Worm (Caenorhabditis elegans) whole organism, L2 larva: ENCODE data around the gene ZK632.10.

ENCODE experiments used
- blmp-1 ChIP-seq: sonication (generic microtip); optimal IDR thresholded peaks from 2 replicates; lab custom pipeline; 2017; ENCODE audit warnings: missing genetic modification characterization, mild to moderate bottlenecking, missing compliant biosample characterization, antibody characterized with exemption, moderate library complexity; ENCODE audit not compliant: insufficient read depth
- nhr-6 ChIP-seq: fragments of 150-350 bp; optimal IDR thresholded peaks from 2 replicates; lab custom pipeline; 2014; ENCODE audit warnings: missing biosample characterization, missing genetic modification characterization

DNA sequence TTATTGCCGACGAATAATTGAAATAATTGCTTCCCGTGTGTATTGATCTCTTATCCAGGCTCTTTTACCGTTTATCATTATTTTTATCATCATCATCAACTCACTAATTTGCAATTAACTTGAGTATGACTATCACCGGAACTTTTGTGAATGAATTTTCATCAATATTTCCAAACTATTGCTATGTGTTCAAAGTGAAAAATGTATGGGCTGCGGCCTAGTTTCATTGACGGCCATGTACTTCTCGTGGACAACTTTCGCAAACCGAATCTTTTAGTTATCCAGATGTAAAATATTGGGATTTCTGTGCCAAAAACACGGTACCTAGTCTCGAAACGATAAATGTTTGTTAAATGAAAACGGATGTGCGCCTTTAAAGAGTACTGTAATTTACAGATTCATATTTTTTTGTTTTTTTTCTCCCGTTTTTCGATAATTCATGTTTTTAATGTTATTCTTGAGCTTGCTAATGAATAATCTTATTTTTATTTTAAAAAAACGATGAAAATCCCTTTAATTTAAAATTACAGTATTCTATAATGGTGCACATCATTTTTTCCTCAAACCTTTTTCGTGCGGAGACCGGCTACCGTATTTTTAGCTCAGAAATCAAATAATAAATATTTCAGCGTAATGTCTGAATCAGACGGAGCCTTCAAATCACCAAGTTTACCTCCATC lies 28.9 kb downstream of the ZK632.10 start, which contains the start of gene ZK632.2:
- TF ChIP-seq nhr-6 (tag; lab: Kevin White, UChicago) (no peak), blmp-1 (tag; lab: Kevin White, UChicago) (no peak)
